Worm (Caenorhabditis elegans) whole organism, late embryonic: ENCODE results near the gene srz-20.

Experiments used
- C38D4.7 ChIP-seq: fragments of 200-800 bp; sonication (Bioruptor generic); optimal IDR thresholded peaks from 2 replicates; lab custom pipeline; 2018; ENCODE audit warnings: mild to moderate bottlenecking, missing genetic modification characterization, moderate library complexity, missing compliant biosample characterization
- F13H6.1 ChIP-seq: sonication (generic microtip); optimal IDR thresholded peaks from 2 replicates; lab custom pipeline; 2016; ENCODE audit warnings: missing genetic modification characterization, missing compliant biosample characterization
- K09A11.1 ChIP-seq: sonication (generic microtip); optimal IDR thresholded peaks from 2 replicates; lab custom pipeline; 2017; ENCODE audit warnings: antibody characterized with exemption, mild to moderate bottlenecking, missing genetic modification characterization, missing compliant biosample characterization; ENCODE audit not compliant: insufficient read depth
- ahr-1 ChIP-seq: sonication (generic microtip); optimal IDR thresholded peaks from 2 replicates; lab custom pipeline; 2016; ENCODE audit warnings: missing genetic modification characterization, missing compliant biosample characterization
- ama-1 ChIP-seq: fragments of 150-350 bp; optimal IDR thresholded peaks from 2 replicates; lab custom pipeline; 2014
- dve-1 ChIP-seq: sonication (generic microtip); optimal IDR thresholded peaks from 2 replicates; lab custom pipeline; 2017; ENCODE audit warnings: antibody characterized with exemption, mild to moderate bottlenecking, missing genetic modification characterization, missing compliant biosample characterization
- fax-1 ChIP-seq: sonication (generic microtip); optimal IDR thresholded peaks from 2 replicates; lab custom pipeline; 2016; ENCODE audit warnings: missing genotype, missing genetic modification characterization, missing compliant biosample characterization
- hlh-30 ChIP-seq: sonication (generic microtip); optimal IDR thresholded peaks from 2 replicates; lab custom pipeline; 2017; ENCODE audit warnings: antibody characterized with exemption, missing genetic modification characterization, missing compliant biosample characterization; ENCODE audit not compliant: insufficient read depth
- nfya-1 ChIP-seq: sonication (generic microtip); optimal IDR thresholded peaks from 2 replicates; lab custom pipeline; 2017; ENCODE audit warnings: missing genetic modification characterization, mild to moderate bottlenecking, missing compliant biosample characterization, antibody characterized with exemption, moderate library complexity
- odd-2 ChIP-seq: sonication (generic microtip); optimal IDR thresholded peaks from 2 replicates; lab custom pipeline; 2017; ENCODE audit warnings: antibody characterized with exemption, mild to moderate bottlenecking, missing genetic modification characterization, missing compliant biosample characterization
- pqm-1 ChIP-seq: sonication (generic microtip); optimal IDR thresholded peaks from 2 replicates; lab custom pipeline; 2016; ENCODE audit warnings: missing genetic modification characterization, missing compliant biosample characterization
- syd-9 ChIP-seq: sonication (generic microtip); optimal IDR thresholded peaks from 2 replicates; lab custom pipeline; 2016; ENCODE audit warnings: mild to moderate bottlenecking, missing genetic modification characterization, moderate library complexity, missing compliant biosample characterization
- unc-42 ChIP-seq: sonication (generic microtip); optimal IDR thresholded peaks from 2 replicates; lab custom pipeline; 2016; ENCODE audit warnings: missing genotype, missing genetic modification characterization, missing compliant biosample characterization

- TF ChIP-seq hlh-30 (tag; lab: Kevin White, UChicago) (no peak), nfya-1 (tag; lab: Kevin White, UChicago) (no peak), unc-42 (tag; lab: Kevin White, UChicago) (no peak), F13H6.1 (tag; lab: Kevin White, UChicago) (no peak), pqm-1 (no peak), syd-9 (no peak), odd-2 (tag; lab: Kevin White, UChicago) (no peak), K09A11.1 (no peak), ahr-1 (tag; lab: Kevin White, UChicago) (no peak), C38D4.7 (GFP tag; lab: Kevin White, UChicago) (no peak), fax-1 (tag; lab: Kevin White, UChicago) (no peak), ama-1 (lab: Kevin White, UChicago) (no peak), dve-1 (no peak)
Observed at ce11 chrIV:3892027-3892426, 23.4 kb upstream of the srz-20 start, which contains the start of gene F56D6.9.
